Worm (Caenorhabditis elegans): ENCODE measurements around the gene his-35.

DNA sequence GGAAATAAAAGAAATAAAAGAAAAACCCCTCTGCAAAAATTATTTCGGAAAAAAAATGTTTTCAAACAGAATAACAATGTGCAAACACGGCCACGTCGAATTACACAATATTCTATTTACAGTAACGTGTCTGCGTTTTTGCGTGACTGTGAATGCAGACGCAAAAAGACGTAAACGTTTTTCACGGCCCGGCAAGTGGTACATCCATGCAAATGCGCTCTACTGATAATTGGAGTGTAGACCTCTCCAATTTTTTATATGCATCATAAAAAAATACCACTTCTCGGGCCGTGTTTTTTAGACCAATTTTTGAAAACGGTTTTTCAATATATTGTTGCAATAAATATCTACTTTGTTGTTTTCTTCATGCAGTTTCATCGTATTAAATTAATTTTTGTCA lies 4.4 kb upstream of the his-35 start, which contains the start of gene nstp-10:
- TF ChIP-seq fkh-6 (tag; optimal IDR thresholded peaks at IDR 0.05) (no peak), ama-1 (optimal IDR thresholded peaks at IDR 0.05) (no peak), sox-4 (tag; optimal IDR thresholded peaks at IDR 0.05) (no peak), ceh-30 (tag; optimal IDR thresholded peaks at IDR 0.05) (no peak)
